Fruit fly (Drosophila melanogaster) whole organism: ENCODE data around the gene eIF3d1.

Experiments used
- CG8478 ChIP-seq: fragments of >200 bp; optimal IDR thresholded peaks from 2 replicates; lab custom pipeline; 2018; ENCODE audit warnings: inconsistent platforms
- EcR ChIP-seq, 2 experiments: fragments of >200 bp; optimal IDR thresholded peaks; 2 replicates each; lab custom pipeline; 2017; ENCODE audit warnings: missing biosample characterization in 2 of 2, missing genetic modification characterization in 2 of 2, missing genetic modification reagents in 2 of 2
- pan ChIP-seq: fragments of >200 bp; optimal IDR thresholded peaks from 2 replicates; lab custom pipeline; 2017

dm6 chr3R:23704383-23705033, 24.7 kb downstream of the eIF3d1 start, which contains the start of gene Gba1b:
- no peak for TF ChIP-seq EcR (GFP tag; optimal IDR thresholded peaks at IDR 0.05; lab: Kevin White, UChicago)
- TF ChIP-seq pan (lab: Kevin White, UChicago): no peak
- TF ChIP-seq CG8478: no peak
